Worm (Caenorhabditis elegans): ENCODE data around the gene agxt-1.

The agxt-1 gene

ce11 chrII:8848984-8849383, 3.6 kb downstream of the agxt-1 start:
- TF ChIP-seq hlh-30 (tag; optimal IDR thresholded peaks at IDR 0.05; ENCODE audit: insufficient read depth) (no peak), ama-1 (optimal IDR thresholded peaks at IDR 0.05) (no peak), hlh-6 (tag; optimal IDR thresholded peaks at IDR 0.05) (no peak), ztf-16 (tag; optimal IDR thresholded peaks at IDR 0.05) (no peak), C08G9.2 (tag; optimal IDR thresholded peaks at IDR 0.05) (no peak)

- no peak for TF ChIP-seq pros-1 (tag; optimal IDR thresholded peaks at IDR 0.05)
- TF ChIP-seq unc-3 (GFP tag; conservative IDR thresholded peaks at IDR 0.05): no peak
- no peak for TF ChIP-seq unc-3 (tag; optimal IDR thresholded peaks at IDR 0.05)
- TF ChIP-seq ceh-6 (GFP tag; optimal IDR thresholded peaks at IDR 0.05): no peak
- TF ChIP-seq ceh-9 (tag; optimal IDR thresholded peaks at IDR 0.05): no peak
- no peak for TF ChIP-seq nhr-11 (tag; optimal IDR thresholded peaks at IDR 0.05)
- no peak for TF ChIP-seq fkh-6 (tag; optimal IDR thresholded peaks at IDR 0.05)
- TF ChIP-seq hlh-8 (tag; optimal IDR thresholded peaks at IDR 0.05): no peak
- no peak for TF ChIP-seq tbx-2 (tag; optimal IDR thresholded peaks at IDR 0.05)
- no peak for TF ChIP-seq pax-1 (tag; optimal IDR thresholded peaks at IDR 0.05)
- no peak for TF ChIP-seq unc-55 (GFP tag; optimal IDR thresholded peaks at IDR 0.05)
- TF ChIP-seq ceh-22 (tag; optimal IDR thresholded peaks at IDR 0.05): no peak
- TF ChIP-seq ceh-14 (tag; optimal IDR thresholded peaks at IDR 0.05): no peak
- TF ChIP-seq hlh-15 (tag; optimal IDR thresholded peaks at IDR 0.05): no peak
- no peak for TF ChIP-seq ceh-18 (tag; optimal IDR thresholded peaks at IDR 0.05)
- TF ChIP-seq lin-11 (tag; optimal IDR thresholded peaks at IDR 0.05): no peak
Measured at ce11 chrII:8851996-8852587, 6.7 kb downstream of the agxt-1 start, which contains the start of gene oac-46. Gene oac-46 (minus strand): TSS chrII:8852096.

ce11 chrII:8853238-8853637, 7.8 kb downstream of the agxt-1 start:
- TF ChIP-seq unc-3 (GFP tag; conservative IDR thresholded peaks at IDR 0.05) (no peak), unc-3 (tag; optimal IDR thresholded peaks at IDR 0.05) (no peak), pqm-1 (tag; optimal IDR thresholded peaks at IDR 0.05) (no peak), syd-9 (tag; optimal IDR thresholded peaks at IDR 0.05) (no peak), ceh-22 (tag; optimal IDR thresholded peaks at IDR 0.05) (no peak), ceh-14 (tag; optimal IDR thresholded peaks at IDR 0.05) (no peak), nhr-11 (tag; optimal IDR thresholded peaks at IDR 0.05) (no peak), F13H6.1 (tag; optimal IDR thresholded peaks at IDR 0.05) (no peak), ceh-19 (GFP tag; optimal IDR thresholded peaks at IDR 0.05) (no peak), gmeb-2 (tag; optimal IDR thresholded peaks at IDR 0.05) (no peak), T23F11.4 (GFP tag; optimal IDR thresholded peaks at IDR 0.05) (no peak), ztf-16 (tag; optimal IDR thresholded peaks at IDR 0.05) (no peak), rnt-1 (tag; optimal IDR thresholded peaks at IDR 0.05) (no peak), fax-1 (tag; optimal IDR thresholded peaks at IDR 0.05) (no peak), npax-4 (tag; optimal IDR thresholded peaks at IDR 0.05) (no peak), ceh-24 (tag; optimal IDR thresholded peaks at IDR 0.05) (no peak), nfya-1 (tag; optimal IDR thresholded peaks at IDR 0.05) (no peak), ets-4 (tag; optimal IDR thresholded peaks at IDR 0.05) (no peak), ceh-30 (tag; optimal IDR thresholded peaks at IDR 0.05) (no peak), lim-6 (tag; optimal IDR thresholded peaks at IDR 0.05) (no peak), dmd-4 (tag; optimal IDR thresholded peaks at IDR 0.05; ENCODE audit: borderline replicate concordance) (no peak)

- TF ChIP-seq hlh-13 (GFP tag; optimal IDR thresholded peaks at IDR 0.05) (no peak), ama-1 (optimal IDR thresholded peaks at IDR 0.05) (no peak), sox-4 (tag; optimal IDR thresholded peaks at IDR 0.05) (no peak), K02D7.2 (tag; optimal IDR thresholded peaks at IDR 0.05) (no peak), mec-3 (tag; optimal IDR thresholded peaks at IDR 0.05; ENCODE audit: borderline replicate concordance) (no peak), C08G9.2 (tag; optimal IDR thresholded peaks at IDR 0.05) (no peak), K09A11.1 (tag; optimal IDR thresholded peaks at IDR 0.05; ENCODE audit: insufficient read depth) (no peak), ceh-34 (tag; optimal IDR thresholded peaks at IDR 0.05) (no peak), pag-3 (tag; optimal IDR thresholded peaks at IDR 0.05; ENCODE audit: borderline replicate concordance) (no peak), ztf-16 (tag; optimal IDR thresholded peaks at IDR 0.05) (no peak), sdc-2 (tag; optimal IDR thresholded peaks at IDR 0.05) (no peak), syd-9 (tag; optimal IDR thresholded peaks at IDR 0.05) (no peak), ref-2 (tag; optimal IDR thresholded peaks at IDR 0.05) (no peak), madf-2 (tag; optimal IDR thresholded peaks at IDR 0.05) (no peak), fkh-10 (GFP tag; optimal IDR thresholded peaks at IDR 0.05) (no peak)
Measured at ce11 chrII:8853960-8854359, 8.6 kb downstream of the agxt-1 start.
